Worm (Caenorhabditis elegans) whole organism, early embryonic: ENCODE data around the gene F36H12.5.
"Not testable (repeated sequence)": the region's sequence is repeated elsewhere in the genome, so short reads cannot be mapped to it uniquely, and the experiment has no call there.

ENCODE experiments used
- B0310.2 ChIP-seq: sonication (generic microtip); optimal IDR thresholded peaks from 2 replicates; lab custom pipeline; 2016; ENCODE audit warnings: mild to moderate bottlenecking, missing genetic modification characterization, missing compliant biosample characterization
- F13C5.2 ChIP-seq: sonication (generic microtip); optimal IDR thresholded peaks from 2 replicates; lab custom pipeline; 2017; ENCODE audit warnings: mild to moderate bottlenecking, missing genetic modification characterization, inconsistent platforms, missing compliant biosample characterization
- aly-1 ChIP-seq: sonication (generic microtip); optimal IDR thresholded peaks from 2 replicates; lab custom pipeline; 2016; ENCODE audit warnings: missing genetic modification characterization, missing compliant biosample characterization
- ama-1 ChIP-seq: fragments of 150-350 bp; optimal IDR thresholded peaks from 2 replicates; lab custom pipeline; 2014
- ceh-13 ChIP-seq: fragments of 200-800 bp; sonication (Bioruptor generic); optimal IDR thresholded peaks from 2 replicates; lab custom pipeline; 2018; ENCODE audit warnings: mild to moderate bottlenecking, missing genetic modification characterization, missing compliant biosample characterization
- ceh-36 ChIP-seq: sonication (generic microtip); optimal IDR thresholded peaks from 2 replicates; lab custom pipeline; 2016; ENCODE audit warnings: missing genetic modification characterization, inconsistent platforms, missing compliant biosample characterization
- ets-7 ChIP-seq: sonication (generic microtip); optimal IDR thresholded peaks from 2 replicates; lab custom pipeline; 2016; ENCODE audit warnings: missing genotype, missing genetic modification characterization, missing compliant biosample characterization
- flt-1 ChIP-seq: fragments of 200-800 bp; sonication (Bioruptor generic); IDR thresholded peaks from 2 replicates; pipeline ENCODE4 v1.3.6; 2022; ENCODE audit warnings: missing genetic modification characterization, missing compliant biosample characterization
- hmbx-1 ChIP-seq: sonication (generic microtip); optimal IDR thresholded peaks from 2 replicates; lab custom pipeline; 2016; ENCODE audit warnings: mild to moderate bottlenecking, missing genetic modification characterization, missing compliant biosample characterization
- hmg-4 ChIP-seq: fragments of 200-800 bp; sonication (Bioruptor generic); optimal IDR thresholded peaks from 2 replicates; lab custom pipeline; 2018; ENCODE audit warnings: mild to moderate bottlenecking, missing genetic modification characterization, missing compliant biosample characterization
- hnd-1 ChIP-seq: sonication (generic microtip); optimal IDR thresholded peaks from 2 replicates; lab custom pipeline; 2016; ENCODE audit warnings: missing genetic modification characterization, missing compliant biosample characterization
- pes-1 ChIP-seq: fragments of 200-800 bp; sonication (Bioruptor generic); IDR thresholded peaks from 2 replicates; pipeline ENCODE4 v1.3.6; 2022; ENCODE audit warnings: missing genetic modification reagents, missing genetic modification characterization, missing compliant biosample characterization
- scrt-1 ChIP-seq: fragments of 200-800 bp; sonication (Bioruptor generic); IDR thresholded peaks from 2 replicates; pipeline ENCODE4 v1.3.6; 2022; ENCODE audit warnings: missing genetic modification characterization, missing compliant biosample characterization
- sea-1 ChIP-seq: fragments of 200-800 bp; sonication (Bioruptor generic); conservative IDR thresholded peaks from 2 replicates; pipeline ENCODE4 v1.3.6; 2022; ENCODE audit warnings: missing genetic modification characterization, missing compliant biosample characterization
- tbx-11 ChIP-seq: fragments of 200-800 bp; sonication (Bioruptor generic); IDR thresholded peaks from 2 replicates; pipeline ENCODE4 v1.3.6; 2022; ENCODE audit warnings: missing genetic modification characterization, missing compliant biosample characterization
- tbx-37 ChIP-seq: fragments of 200-800 bp; sonication (Bioruptor generic); conservative IDR thresholded peaks from 2 replicates; pipeline ENCODE4 v1.3.6; 2022; ENCODE audit warnings: missing genetic modification reagents, missing genetic modification characterization, missing compliant biosample characterization
- tra-4 ChIP-seq: sonication (generic microtip); optimal IDR thresholded peaks from 2 replicates; lab custom pipeline; 2017; ENCODE audit warnings: missing genetic modification characterization, missing compliant biosample characterization

F36H12.5 gene

ce11 chrIV:5230530-5230929 is 36.0 kb upstream of the F36H12.5 start, which contains the start of gene thn-5:
Gene thn-5, plus strand, starts transcription at chrIV:5230830.
- no peak for TF ChIP-seq hmg-4 (GFP tag; lab: Kevin White, UChicago)
- no peak for TF ChIP-seq flt-1 (GFP tag; lab: Robert Waterston, UW)
- no peak for TF ChIP-seq tbx-37 (GFP tag; lab: Robert Waterston, UW)
- no peak for TF ChIP-seq pes-1 (GFP tag; lab: Robert Waterston, UW)
- TF ChIP-seq ama-1 (lab: Kevin White, UChicago), result no peak
- TF ChIP-seq F13C5.2 (tag; lab: Kevin White, UChicago), result no peak
- no peak for TF ChIP-seq B0310.2 (tag; lab: Kevin White, UChicago)
- no peak for TF ChIP-seq ceh-13 (GFP tag; lab: Kevin White, UChicago)

ce11 chrIV:5254678-5255077 is 11.9 kb upstream of the F36H12.5 start, which contains the start of gene F36H12.10:
Gene F36H12.10, minus strand, starts transcription at chrIV:5254778.
- TF ChIP-seq hnd-1 (tag; lab: Kevin White, UChicago); scrt-1; pes-1 (GFP tag; lab: Robert Waterston, UW): not testable (repeated sequence)

- TF ChIP-seq F13C5.2 (tag; lab: Kevin White, UChicago); ets-7 (tag; lab: Kevin White, UChicago); ceh-13 (GFP tag; lab: Kevin White, UChicago): not testable (repeated sequence)
Observed at ce11 chrIV:5256731-5257130, 9.8 kb upstream of the F36H12.5 start, which contains the start of gene F36H12.9. Gene F36H12.9, plus strand, starts transcription at chrIV:5257031.

ce11 chrIV:5258385-5258784 is 8.2 kb upstream of the F36H12.5 start, which contains the start of gene ttbk-2.1:
Gene ttbk-2.1, plus strand, starts transcription at chrIV:5258685.
- not testable (repeated sequence) for TF ChIP-seq aly-1 (tag; lab: Kevin White, UChicago); scrt-1; tbx-11 (GFP tag; lab: Robert Waterston, UW)

DNA sequence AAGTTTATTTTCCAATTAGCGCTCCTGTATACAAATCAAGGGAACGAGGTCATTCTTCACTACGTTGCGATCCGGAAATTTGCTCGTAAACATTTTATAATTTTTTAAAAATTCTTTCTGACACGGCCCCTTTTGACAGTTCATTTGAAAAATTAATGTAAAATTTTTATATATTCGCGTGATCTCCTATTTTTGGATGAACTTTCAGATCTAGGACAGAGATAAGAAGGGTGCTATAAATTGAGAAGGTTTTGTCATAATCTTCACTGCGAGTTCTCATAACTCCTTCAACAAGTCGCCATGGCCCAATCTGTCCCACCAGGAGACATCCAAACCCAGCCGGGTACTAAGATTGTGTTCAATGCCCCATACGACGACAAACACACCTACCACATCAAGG is 6.3 kb upstream of the F36H12.5 start, which contains the start of gene msp-19:
Gene msp-19, plus strand, starts transcription at position 301 of the 400 bp plus-strand sequence.
- TF ChIP-seq ceh-13 (GFP tag; lab: Kevin White, UChicago); hmbx-1 (tag; lab: Kevin White, UChicago); B0310.2 (tag; lab: Kevin White, UChicago): not testable (repeated sequence)

ce11 chrIV:5268803-5269202 is 2.2 kb downstream of the F36H12.5 start, which contains the start of gene F36H12.4:
Gene F36H12.4, plus strand, starts transcription at chrIV:5269103.
- TF ChIP-seq aly-1 (tag; lab: Kevin White, UChicago) (no peak), tbx-37 (GFP tag; lab: Robert Waterston, UW) (no peak), hnd-1 (tag; lab: Kevin White, UChicago) (no peak), ets-7 (tag; lab: Kevin White, UChicago) (no peak), hmbx-1 (tag; lab: Kevin White, UChicago) (no peak), scrt-1 (no peak), tra-4 (tag; lab: Kevin White, UChicago) (no peak), B0310.2 (tag; lab: Kevin White, UChicago) (no peak), tbx-11 (GFP tag; lab: Robert Waterston, UW) (no peak), ceh-13 (GFP tag; lab: Kevin White, UChicago) (no peak), sea-1 (GFP tag; lab: Robert Waterston, UW) (no peak), F13C5.2 (tag; lab: Kevin White, UChicago) (no peak), ama-1 (lab: Kevin White, UChicago) (no peak), pes-1 (GFP tag; lab: Robert Waterston, UW) (no peak), ceh-36 (tag; lab: Kevin White, UChicago) (no peak), flt-1 (GFP tag; lab: Robert Waterston, UW) (no peak)

- no peak for TF ChIP-seq B0310.2 (tag; lab: Kevin White, UChicago)
- no peak for TF ChIP-seq F13C5.2 (tag; lab: Kevin White, UChicago)
- TF ChIP-seq hmg-4 (GFP tag; lab: Kevin White, UChicago), result no peak
- TF ChIP-seq tra-4 (tag; lab: Kevin White, UChicago), result no peak
- no peak for TF ChIP-seq aly-1 (tag; lab: Kevin White, UChicago)
- no peak for TF ChIP-seq scrt-1
- no peak for TF ChIP-seq tbx-37 (GFP tag; lab: Robert Waterston, UW)
- no peak for TF ChIP-seq ets-7 (tag; lab: Kevin White, UChicago)
- no peak for TF ChIP-seq flt-1 (GFP tag; lab: Robert Waterston, UW)
- TF ChIP-seq ceh-36 (tag; lab: Kevin White, UChicago), result no peak
- no peak for TF ChIP-seq ceh-13 (GFP tag; lab: Kevin White, UChicago)
- no peak for TF ChIP-seq hmbx-1 (tag; lab: Kevin White, UChicago)
- TF ChIP-seq sea-1 (GFP tag; lab: Robert Waterston, UW), result no peak
- TF ChIP-seq ama-1 (lab: Kevin White, UChicago), result no peak
- no peak for TF ChIP-seq hnd-1 (tag; lab: Kevin White, UChicago)
- no peak for TF ChIP-seq pes-1 (GFP tag; lab: Robert Waterston, UW)
- no peak for TF ChIP-seq tbx-11 (GFP tag; lab: Robert Waterston, UW)
Observed at ce11 chrIV:5272518-5272917, 5.9 kb downstream of the F36H12.5 start, which contains the start of gene F36H12.3. Gene F36H12.3, plus strand, starts transcription at chrIV:5272818.

- no peak for TF ChIP-seq ceh-13 (GFP tag; lab: Kevin White, UChicago)
- TF ChIP-seq tra-4 (tag; lab: Kevin White, UChicago), result no peak
- TF ChIP-seq pes-1 (GFP tag; lab: Robert Waterston, UW), result no peak
- no peak for TF ChIP-seq tbx-11 (GFP tag; lab: Robert Waterston, UW)
- no peak for TF ChIP-seq hmbx-1 (tag; lab: Kevin White, UChicago)
- no peak for TF ChIP-seq ama-1 (lab: Kevin White, UChicago)
- TF ChIP-seq tbx-37 (GFP tag; lab: Robert Waterston, UW), result no peak
- no peak for TF ChIP-seq hnd-1 (tag; lab: Kevin White, UChicago)
- no peak for TF ChIP-seq aly-1 (tag; lab: Kevin White, UChicago)
- no peak for TF ChIP-seq ets-7 (tag; lab: Kevin White, UChicago)
- no peak for TF ChIP-seq B0310.2 (tag; lab: Kevin White, UChicago)
- TF ChIP-seq flt-1 (GFP tag; lab: Robert Waterston, UW), result no peak
- TF ChIP-seq scrt-1, result no peak
Observed at ce11 chrIV:5273385-5273784, 6.8 kb downstream of the F36H12.5 start.
